Fruit fly (Drosophila melanogaster) whole organism, embryonic: Measurements from ENCODE around the gene Zaf1.

Experiments
- ATbp ChIP-seq: fragments of 200-800 bp; sonication (Bioruptor generic); optimal IDR thresholded peaks from 2 replicates; lab custom pipeline; 2017; ENCODE audit warnings: missing biosample characterization, mild to moderate bottlenecking, missing genetic modification characterization, missing genetic modification reagents
- Adf1 ChIP-seq: fragments of 200-800 bp; sonication (Bioruptor generic); IDR thresholded peaks from 2 replicates; pipeline ENCODE4 v1.3.6; 2022; ENCODE audit warnings: missing biosample characterization, missing genetic modification characterization
- Asciz ChIP-seq: fragments of 200-800 bp; sonication (Bioruptor generic); optimal IDR thresholded peaks from 2 replicates; lab custom pipeline; 2017; ENCODE audit warnings: missing biosample characterization, mild to moderate bottlenecking, missing genetic modification characterization, missing genetic modification reagents
- B-H1 ChIP-seq: fragments of 200-800 bp; sonication (Bioruptor generic); IDR thresholded peaks from 3 replicates; pipeline ENCODE4 v1.3.6; 2022; ENCODE audit warnings: missing biosample characterization, missing genetic modification characterization
- BEAF-32 ChIP-seq: fragments of 200-800 bp; sonication (Bioruptor generic); optimal IDR thresholded peaks from 3 replicates; lab custom pipeline; 2017; ENCODE audit warnings: missing biosample characterization, missing genetic modification characterization, mild to moderate bottlenecking, moderate library complexity, missing genetic modification reagents
- Blimp-1 ChIP-seq: fragments of 200-800 bp; sonication (Bioruptor generic); optimal IDR thresholded peaks from 3 replicates; lab custom pipeline; 2018; ENCODE audit warnings: missing biosample characterization, missing genetic modification characterization, mild to moderate bottlenecking, moderate library complexity, missing genetic modification reagents
- CG10959 ChIP-seq: fragments of 200-800 bp; sonication (Bioruptor generic); IDR thresholded peaks from 2 replicates; pipeline ENCODE4 v1.3.6; 2022; ENCODE audit warnings: missing biosample characterization, missing genetic modification characterization
- CG11093 ChIP-seq: fragments of 200-800 bp; sonication (Bioruptor generic); IDR thresholded peaks from 3 replicates; pipeline ENCODE4 v1.3.6; 2022; ENCODE audit warnings: missing biosample characterization, missing genetic modification characterization
- CG12071 ChIP-seq: fragments of 200-800 bp; sonication (Bioruptor generic); optimal IDR thresholded peaks from 3 replicates; lab custom pipeline; 2018; ENCODE audit warnings: missing biosample characterization, mild to moderate bottlenecking, missing genetic modification characterization
- CG14710 ChIP-seq: fragments of 200-800 bp; sonication (Bioruptor generic); optimal IDR thresholded peaks from 3 replicates; lab custom pipeline; 2019; ENCODE audit warnings: missing biosample characterization, mild to moderate bottlenecking, missing genetic modification characterization, moderate library complexity
- CG15073 ChIP-seq: fragments of 200-800 bp; sonication (Bioruptor generic); optimal IDR thresholded peaks from 2 replicates; lab custom pipeline; 2016; ENCODE audit warnings: missing biosample characterization, missing genetic modification characterization
- CG15479 ChIP-seq: fragments of 200-800 bp; sonication (Bioruptor generic); optimal IDR thresholded peaks from 3 replicates; lab custom pipeline; 2019; ENCODE audit warnings: missing biosample characterization, mild to moderate bottlenecking, missing genetic modification characterization, moderate library complexity
- CG18011 ChIP-seq: fragments of 200-800 bp; sonication (Bioruptor generic); optimal IDR thresholded peaks from 2 replicates; lab custom pipeline; 2017; ENCODE audit warnings: missing biosample characterization, missing genetic modification characterization, mild to moderate bottlenecking, moderate library complexity, missing genotype
- CG18476 ChIP-seq: fragments of 200-800 bp; sonication (Bioruptor generic); optimal IDR thresholded peaks from 2 replicates; lab custom pipeline; 2016; ENCODE audit warnings: missing biosample characterization, mild to moderate bottlenecking, missing genetic modification characterization
- CG2116 ChIP-seq: fragments of 200-800 bp; sonication (Bioruptor generic); optimal IDR thresholded peaks from 3 replicates; lab custom pipeline; 2018; ENCODE audit warnings: missing biosample characterization, mild to moderate bottlenecking, missing genetic modification characterization
- CG32772 ChIP-seq: fragments of 200-800 bp; sonication (Bioruptor generic); IDR thresholded peaks from 2 replicates; pipeline ENCODE4 v1.3.6; 2022; ENCODE audit warnings: missing biosample characterization, missing genetic modification characterization
- CG42726 ChIP-seq: fragments of 200-800 bp; sonication (Bioruptor generic); IDR thresholded peaks from 2 replicates; pipeline ENCODE4 v1.3.6; 2022; ENCODE audit warnings: missing biosample characterization, missing genetic modification characterization; ENCODE audit not compliant: partially characterized antibody
- CG6175 ChIP-seq: fragments of 200-800 bp; sonication (Bioruptor generic); IDR thresholded peaks from 3 replicates; pipeline ENCODE4 v1.3.6; 2022; ENCODE audit warnings: missing biosample characterization, missing genetic modification characterization
- CG7556 ChIP-seq: fragments of 200-800 bp; sonication (Bioruptor generic); optimal IDR thresholded peaks from 2 replicates; lab custom pipeline; 2017; ENCODE audit warnings: missing biosample characterization, mild to moderate bottlenecking, missing genetic modification characterization
- CG7963 ChIP-seq: fragments of 200-800 bp; sonication (Bioruptor generic); IDR thresholded peaks from 3 replicates; pipeline ENCODE4 v1.3.6; 2022; ENCODE audit warnings: missing biosample characterization, missing genetic modification characterization; ENCODE audit not compliant: partially characterized antibody
- CG9876 ChIP-seq: fragments of 200-800 bp; sonication (Bioruptor generic); optimal IDR thresholded peaks from 2 replicates; lab custom pipeline; 2016; ENCODE audit warnings: missing biosample characterization, missing genetic modification characterization
- CTCF ChIP-seq: fragments of 200-800 bp; sonication (Bioruptor generic); optimal IDR thresholded peaks from 2 replicates; lab custom pipeline; 2017; ENCODE audit warnings: missing biosample characterization, mild to moderate bottlenecking, missing genetic modification characterization, moderate library complexity
- Dad ChIP-seq: fragments of 200-800 bp; sonication (Bioruptor generic); optimal IDR thresholded peaks from 3 replicates; lab custom pipeline; 2016; ENCODE audit warnings: missing biosample characterization, missing genetic modification characterization
- Dbx ChIP-seq: fragments of 200-800 bp; sonication (Bioruptor generic); IDR thresholded peaks from 3 replicates; pipeline ENCODE4 v1.3.6; 2022; ENCODE audit warnings: missing biosample characterization, missing genetic modification characterization
- H15 ChIP-seq: fragments of 200-800 bp; sonication (Bioruptor generic); IDR thresholded peaks from 3 replicates; pipeline ENCODE4 v1.3.6; 2022; ENCODE audit warnings: missing biosample characterization, missing genetic modification characterization
- Hand ChIP-seq: fragments of 200-800 bp; sonication (Bioruptor generic); optimal IDR thresholded peaks from 2 replicates; lab custom pipeline; 2017; ENCODE audit warnings: mild to moderate bottlenecking, missing biosample characterization, missing genetic modification reagents, missing genetic modification characterization
- HmgZ ChIP-seq: fragments of 200-800 bp; sonication (Bioruptor generic); optimal IDR thresholded peaks from 2 replicates; lab custom pipeline; 2018; ENCODE audit warnings: missing biosample characterization, mild to moderate bottlenecking, missing genetic modification characterization
- Ptx1 ChIP-seq: fragments of 200-800 bp; sonication (Bioruptor generic); IDR thresholded peaks from 2 replicates; pipeline ENCODE4 v1.3.6; 2022; ENCODE audit warnings: missing biosample characterization, missing genetic modification characterization
- Side ChIP-seq: fragments of 200-800 bp; sonication (Bioruptor generic); optimal IDR thresholded peaks from 2 replicates; lab custom pipeline; 2016; ENCODE audit warnings: missing biosample characterization, missing genetic modification characterization
- Sox102F ChIP-seq: fragments of 200-800 bp; sonication (Bioruptor generic); optimal IDR thresholded peaks from 2 replicates; lab custom pipeline; 2018; ENCODE audit warnings: missing biosample characterization, mild to moderate bottlenecking, missing genetic modification characterization, moderate library complexity
- Xrp1 ChIP-seq: fragments of 200-800 bp; sonication (Bioruptor generic); IDR thresholded peaks from 2 replicates; pipeline ENCODE4 v1.3.6; 2022; ENCODE audit warnings: missing biosample characterization, missing genetic modification characterization
- abd-A ChIP-seq: fragments of 200-800 bp; sonication (Bioruptor generic); optimal IDR thresholded peaks from 3 replicates; lab custom pipeline; 2019; ENCODE audit warnings: missing biosample characterization, mild to moderate bottlenecking, missing genetic modification characterization, moderate library complexity
- ato ChIP-seq: fragments of 200-800 bp; sonication (Bioruptor generic); IDR thresholded peaks from 2 replicates; pipeline ENCODE4 v1.3.6; 2022; ENCODE audit warnings: missing biosample characterization, missing genetic modification characterization; ENCODE audit not compliant: partially characterized antibody
- bsh ChIP-seq, 2 experiments: fragments of 200-800 bp; sonication (Bioruptor generic); optimal IDR thresholded peaks; 2 replicates each; lab custom pipeline; 2017 to 2018; ENCODE audit warnings: mild to moderate bottlenecking in 2 of 2, missing biosample characterization in 2 of 2, missing genetic modification characterization in 2 of 2, moderate library complexity in 1 of 2
- chinmo ChIP-seq: fragments of 200-800 bp; sonication (Bioruptor generic); IDR thresholded peaks from 4 replicates; pipeline ENCODE4 v1.3.6; 2022; ENCODE audit warnings: missing biosample characterization, missing genetic modification characterization; ENCODE audit not compliant: partially characterized antibody
- dimm ChIP-seq: fragments of 200-800 bp; sonication (Bioruptor generic); IDR thresholded peaks from 2 replicates; pipeline ENCODE4 v1.3.6; 2022; ENCODE audit warnings: missing biosample characterization, missing genetic modification characterization
- disco-r ChIP-seq: fragments of 200-800 bp; sonication (Bioruptor generic); optimal IDR thresholded peaks from 2 replicates; lab custom pipeline; 2016; ENCODE audit warnings: missing biosample characterization, missing genetic modification characterization
- dmrt99B ChIP-seq: fragments of 200-800 bp; sonication (Bioruptor generic); optimal IDR thresholded peaks from 2 replicates; lab custom pipeline; 2018; ENCODE audit warnings: missing biosample characterization, mild to moderate bottlenecking, missing genetic modification characterization, moderate library complexity
- exex ChIP-seq: fragments of 200-800 bp; sonication (Bioruptor generic); optimal IDR thresholded peaks from 4 replicates; lab custom pipeline; 2018; ENCODE audit warnings: missing biosample characterization, mild to moderate bottlenecking, missing genetic modification characterization, moderate library complexity
- fd64A ChIP-seq: fragments of 200-800 bp; sonication (Bioruptor generic); optimal IDR thresholded peaks from 3 replicates; lab custom pipeline; 2018; ENCODE audit warnings: missing biosample characterization, mild to moderate bottlenecking, missing genetic modification characterization
- fru ChIP-seq: fragments of >200 bp; optimal IDR thresholded peaks from 2 replicates; lab custom pipeline; 2017
- kni ChIP-seq: fragments of 200-800 bp; sonication (Bioruptor generic); optimal IDR thresholded peaks from 3 replicates; lab custom pipeline; 2017; ENCODE audit warnings: mild to moderate bottlenecking, missing biosample characterization, missing genetic modification reagents, missing genetic modification characterization
- lilli ChIP-seq: fragments of 200-800 bp; sonication (Bioruptor generic); optimal IDR thresholded peaks from 3 replicates; lab custom pipeline; 2016; ENCODE audit warnings: missing biosample characterization, missing genetic modification characterization
- nmo ChIP-seq: fragments of 200-800 bp; sonication (Bioruptor generic); optimal IDR thresholded peaks from 2 replicates; lab custom pipeline; 2018; ENCODE audit warnings: missing biosample characterization, mild to moderate bottlenecking, missing genetic modification characterization, moderate library complexity
- org-1 ChIP-seq: fragments of 200-800 bp; sonication (Bioruptor generic); optimal IDR thresholded peaks from 2 replicates; lab custom pipeline; 2017; ENCODE audit warnings: missing biosample characterization, missing genetic modification characterization
- run ChIP-seq: fragments of 200-800 bp; sonication (Bioruptor generic); optimal IDR thresholded peaks from 3 replicates; lab custom pipeline; 2018; ENCODE audit warnings: missing biosample characterization, mild to moderate bottlenecking, missing genetic modification characterization
- sens ChIP-seq: fragments of 200-800 bp; sonication (Bioruptor generic); peaks from one replicate; lab custom pipeline; 2016; ENCODE audit warnings: missing biosample characterization, missing genetic modification characterization
- sisA ChIP-seq: fragments of 200-800 bp; sonication (Bioruptor generic); IDR thresholded peaks from 2 replicates; pipeline ENCODE4 v1.3.6; 2022; ENCODE audit warnings: missing biosample characterization, missing genetic modification characterization
- sob ChIP-seq: fragments of 200-800 bp; sonication (Bioruptor generic); IDR thresholded peaks from 2 replicates; pipeline ENCODE4 v1.3.6; 2022; ENCODE audit warnings: missing biosample characterization, missing genetic modification characterization
- sr ChIP-seq: fragments of 200-800 bp; sonication (Bioruptor generic); IDR thresholded peaks from 3 replicates; pipeline ENCODE4 v1.3.6; 2022; ENCODE audit warnings: missing biosample characterization, missing genetic modification characterization
- tup ChIP-seq: fragments of 200-800 bp; sonication (Bioruptor generic); optimal IDR thresholded peaks from 2 replicates; lab custom pipeline; 2016; ENCODE audit warnings: missing biosample characterization, mild to moderate bottlenecking, missing genetic modification characterization, moderate library complexity
- zf30C ChIP-seq: fragments of 200-800 bp; sonication (Bioruptor generic); optimal IDR thresholded peaks from 3 replicates; lab custom pipeline; 2018; ENCODE audit warnings: missing biosample characterization, mild to moderate bottlenecking, missing genetic modification characterization

Zaf1 gene

DNA sequence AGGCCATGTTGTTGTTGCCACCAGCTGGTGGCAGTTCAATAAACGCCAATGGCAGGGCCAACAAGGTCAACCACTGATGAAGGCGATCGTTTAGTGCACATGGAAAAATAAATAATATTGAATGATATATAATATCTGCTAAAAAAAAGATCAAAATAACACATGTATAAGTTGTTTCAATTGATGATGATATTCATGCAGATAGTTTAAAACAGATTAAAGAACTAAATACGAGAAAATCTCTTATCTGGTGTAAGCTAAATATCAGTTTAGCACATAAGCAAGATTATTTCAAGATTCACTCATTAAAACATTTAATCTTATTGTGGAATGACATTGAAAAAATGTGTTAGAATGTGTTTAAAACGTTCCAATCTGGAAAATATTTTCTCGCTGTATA, 38.0 kb upstream of the Zaf1 start (continued):
- TF ChIP-seq fd64A (no peak), CG7556 (GFP tag; lab: Kevin White, UChicago) (peak; percentile 57), B-H1 (GFP tag; lab: Robert Waterston, UW) (no peak; the same call in 2 of the 3 replicates), CG14710 (peak; percentile 25), BEAF-32 (GFP tag; lab: Kevin White, UChicago) (no peak), CTCF (no peak), lilli (no peak), abd-A (tag; lab: Kevin White, UChicago) (peak; percentile 1), Sox102F (GFP tag; lab: Kevin White, UChicago) (peak; percentile 71), Ptx1 (peak; percentile 62), Asciz (peak; percentile 45), run (tag; lab: Kevin White, UChicago) (peak; percentile 24), CG12071 (peak; percentile 12), org-1 (GFP tag; lab: Kevin White, UChicago) (peak; percentile 25), CG11093 (GFP tag; lab: Robert Waterston, UW) (0 out of 3 replicates have a peak, but pooled peaks have one; percentile 12), CG15073 (GFP tag; lab: Kevin White, UChicago) (no peak), CG42726 (GFP tag; lab: Robert Waterston, UW) (no peak), Adf1 (GFP tag; lab: Robert Waterston, UW) (no peak), chinmo (GFP tag; lab: Robert Waterston, UW) (no peak; the same call in 3 of the 4 replicates), Side (GFP tag; lab: Kevin White, UChicago) (no peak), CG15479 (no peak), exex (tag; lab: Kevin White, UChicago) (no peak), ato (GFP tag; lab: Robert Waterston, UW) (no peak), CG6175 (GFP tag; lab: Robert Waterston, UW) (no peak), HmgZ (tag; lab: Kevin White, UChicago) (no peak), zf30C (GFP tag; lab: Kevin White, UChicago) (no peak), CG2116 (no peak), kni (GFP tag; lab: Kevin White, UChicago) (no peak), CG9876 (no peak), dimm (GFP tag; lab: Robert Waterston, UW) (no peak), CG18011 (GFP tag; lab: Kevin White, UChicago) (no peak), Blimp-1 (peak; percentile 50), sisA (GFP tag; lab: Robert Waterston, UW) (peak; percentile 35; the same call in 1 of the 2 replicates), Xrp1 (GFP tag; lab: Robert Waterston, UW) (no peak), bsh (GFP tag; optimal IDR thresholded peaks at IDR 0.05; lab: Kevin White, UChicago) (peak in 1 of 2 experiments; percentile 31), sens (GFP tag; lab: Kevin White, UChicago) (peak; percentile 13), sob (GFP tag; lab: Robert Waterston, UW) (no peak), Dbx (GFP tag; lab: Robert Waterston, UW) (no peak), fru (lab: Kevin White, UChicago) (no peak), CG18476 (GFP tag; lab: Kevin White, UChicago) (no peak), CG7963 (GFP tag; lab: Robert Waterston, UW) (no peak), tup (GFP tag; lab: Kevin White, UChicago) (no peak), Dad (GFP tag; lab: Kevin White, UChicago) (no peak), Hand (GFP tag; lab: Kevin White, UChicago) (no peak), dmrt99B (tag; lab: Kevin White, UChicago) (peak; percentile 82), CG32772 (GFP tag; lab: Robert Waterston, UW) (no peak), disco-r (GFP tag; lab: Kevin White, UChicago) (no peak), nmo (GFP tag; lab: Kevin White, UChicago) (peak; percentile 63), H15 (no peak), ATbp (GFP tag; lab: Kevin White, UChicago) (peak; percentile 29), sr (no peak), CG10959 (GFP tag; lab: Robert Waterston, UW) (no peak)
